Fruit fly (Drosophila melanogaster) whole organism, wandering third instar larva: ENCODE data around the gene udt.

Source experiments
- CG9705 ChIP-seq: fragments of 200-800 bp; sonication (Bioruptor generic); optimal IDR thresholded peaks from 2 replicates; lab custom pipeline; 2018; ENCODE audit warnings: missing biosample characterization, mild to moderate bottlenecking, missing genetic modification characterization
- HLH106 ChIP-seq: fragments of 200-800 bp; optimal IDR thresholded peaks from 3 replicates; lab custom pipeline; 2019; ENCODE audit warnings: missing biosample characterization, mild to moderate bottlenecking, missing genetic modification characterization, moderate library complexity
- Hr78 ChIP-seq: fragments of >200 bp; optimal IDR thresholded peaks from 2 replicates; lab custom pipeline; 2017; ENCODE audit warnings: missing biosample characterization, missing genetic modification characterization
- h ChIP-seq: fragments of 200-800 bp; sonication (Bioruptor generic); optimal IDR thresholded peaks from 3 replicates; lab custom pipeline; 2016; ENCODE audit warnings: missing biosample characterization, mild to moderate bottlenecking, missing genetic modification characterization
- lola ChIP-seq: fragments of >200 bp; optimal IDR thresholded peaks from 2 replicates; lab custom pipeline; 2017; ENCODE audit warnings: missing biosample characterization, missing genetic modification characterization
- psq ChIP-seq: fragments of 200-800 bp; sonication (Bioruptor generic); optimal IDR thresholded peaks from 3 replicates; lab custom pipeline; 2017; ENCODE audit warnings: missing biosample characterization, mild to moderate bottlenecking, missing genetic modification characterization, moderate library complexity
- sv ChIP-seq: fragments of 200-800 bp; sonication (Bioruptor generic); optimal IDR thresholded peaks from 3 replicates; lab custom pipeline; 2016; ENCODE audit warnings: missing biosample characterization, missing genetic modification characterization
- tai ChIP-seq: sonication (Bioruptor generic); optimal IDR thresholded peaks from 2 replicates; lab custom pipeline; 2016; ENCODE audit warnings: missing biosample characterization, missing genetic modification characterization
- usp ChIP-seq: fragments of >200 bp; optimal IDR thresholded peaks from 2 replicates; lab custom pipeline; 2017; ENCODE audit warnings: missing biosample characterization, missing genetic modification characterization

DNA sequence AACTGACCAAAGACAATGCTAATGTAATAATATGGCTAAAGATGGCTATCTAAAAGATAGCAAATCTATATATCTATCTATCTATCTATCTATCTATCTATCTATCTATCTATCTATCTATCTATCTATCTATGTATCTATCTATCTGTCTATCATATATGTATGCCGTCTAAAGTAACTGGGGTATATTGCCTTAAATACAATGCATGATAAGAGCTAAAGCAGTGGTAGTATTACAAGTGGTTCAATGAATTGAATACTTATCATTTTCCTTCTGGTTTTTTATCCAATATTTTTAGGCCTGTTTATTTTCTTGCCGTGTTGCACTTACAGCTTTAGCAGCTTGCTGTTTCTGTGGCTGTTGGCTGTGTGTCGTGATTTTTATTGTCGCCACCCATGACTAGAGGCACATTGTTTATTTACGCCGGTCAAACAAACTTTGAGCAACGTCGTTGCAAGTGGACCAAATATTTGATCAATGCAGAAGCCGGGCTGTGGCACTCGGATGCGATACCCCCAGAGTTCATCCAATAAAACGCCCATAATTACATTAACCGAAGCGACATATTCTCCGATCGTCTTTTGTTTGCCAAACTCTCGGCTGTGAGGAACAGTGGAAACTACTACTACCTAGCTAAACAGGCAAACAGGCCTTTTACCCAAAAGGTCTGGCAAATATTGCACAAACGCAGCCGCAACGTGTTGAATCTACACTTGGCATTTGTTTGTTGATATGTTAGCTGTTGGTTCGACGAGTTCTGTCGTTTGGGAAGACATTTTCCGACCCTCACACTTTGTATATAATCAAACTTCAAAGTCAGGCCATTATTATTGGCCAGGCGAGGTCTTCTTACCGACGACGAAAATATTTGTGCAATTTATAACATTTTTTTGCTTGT, 25.1 kb downstream of the udt start:
- TF ChIP-seq HLH106 (tag; lab: Kevin White, UChicago) (no peak), usp (no peak), lola (no peak), CG9705 (no peak), tai (GFP tag; lab: Kevin White, UChicago) (no peak), psq (GFP tag; lab: Kevin White, UChicago) (no peak), sv (GFP tag; lab: Kevin White, UChicago) (no peak), Hr78 (GFP tag; lab: Kevin White, UChicago) (no peak), h (GFP tag; lab: Kevin White, UChicago) (no peak)
